Worm (Caenorhabditis elegans): ENCODE data around the gene phat-5.

DNA sequence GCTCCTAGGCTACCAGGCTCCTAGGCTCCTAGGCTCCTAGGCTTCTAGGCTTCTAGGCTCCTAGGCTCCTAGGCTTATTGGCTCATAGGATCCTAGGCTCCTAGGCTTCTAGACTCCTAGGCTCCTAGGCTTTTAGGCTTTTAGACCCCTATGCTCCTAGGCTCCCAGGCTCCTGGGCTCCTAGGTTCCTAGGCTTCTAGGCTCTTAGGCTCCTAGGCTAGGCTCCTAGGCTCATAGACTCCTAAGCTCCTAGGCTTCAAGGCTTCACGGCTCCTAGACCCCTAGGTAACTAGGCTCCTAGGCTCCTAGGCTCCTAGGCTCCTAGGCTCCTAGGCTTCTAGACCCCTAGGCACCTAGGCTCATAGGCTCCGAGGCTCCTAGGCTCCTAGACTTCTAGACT, 29.1 kb upstream of the phat-5 start:
- no peak for TF ChIP-seq zip-5 (tag; optimal IDR thresholded peaks at IDR 0.05)
- TF ChIP-seq pha-2 (tag; optimal IDR thresholded peaks at IDR 0.05), result no peak
- TF ChIP-seq pat-9 (tag; optimal IDR thresholded peaks at IDR 0.05), result no peak
- no peak for TF ChIP-seq nhr-11 (tag; optimal IDR thresholded peaks at IDR 0.05)
- no peak for TF ChIP-seq fkh-10 (GFP tag; optimal IDR thresholded peaks at IDR 0.05)

Measured in whole organism, late embryonic.